Worm (Caenorhabditis elegans): ENCODE measurements around the gene oxy-4.

DNA sequence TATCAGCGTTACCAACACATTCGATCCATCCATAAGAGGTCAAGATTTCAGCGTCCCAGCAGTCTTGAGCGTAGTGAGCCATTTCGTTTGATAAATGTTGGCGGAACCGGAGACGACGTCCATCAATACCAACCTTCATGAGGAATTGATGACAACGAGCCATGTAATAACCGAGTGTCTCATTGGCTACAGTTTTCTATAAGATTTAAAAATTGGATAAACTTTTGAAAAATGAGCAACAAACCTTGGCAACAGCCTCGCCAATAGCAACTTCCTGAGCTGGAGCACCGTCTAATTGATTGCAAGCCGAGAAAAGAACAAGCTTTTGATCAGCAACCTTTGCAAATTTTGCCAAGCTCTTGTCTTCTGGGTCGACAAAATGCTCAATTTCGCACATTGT, 2.2 kb upstream of the oxy-4 start:
- TF ChIP-seq ama-1 (optimal IDR thresholded peaks at IDR 0.05) (no peak), ceh-36 (tag; optimal IDR thresholded peaks at IDR 0.05) (no peak), tbx-11 (GFP tag; IDR thresholded peaks at IDR 0.05) (no peak), tbx-37 (GFP tag; conservative IDR thresholded peaks at IDR 0.05) (no peak), F13C5.2 (tag; optimal IDR thresholded peaks at IDR 0.05) (no peak)
